Worm (Caenorhabditis elegans) whole organism, young adult: ENCODE data around the gene pqn-82.

Source experiments
- F33H1.4 ChIP-seq: fragments of 200-800 bp; sonication (Bioruptor generic); IDR thresholded peaks from 2 replicates; pipeline ENCODE4 v1.3.6; 2022; ENCODE audit warnings: missing genetic modification reagents, missing genetic modification characterization, missing compliant biosample characterization
- ama-1 ChIP-seq, 3 experiments: fragments of 150-350 bp in 1 of 3; sonication (generic microtip) in 2 of 3; optimal IDR thresholded peaks; 2 replicates each; lab custom pipeline; 2014 to 2018; ENCODE audit warnings: missing biosample characterization in 2 of 3, missing genetic modification characterization in 2 of 3, missing genetic modification reagents in 2 of 3
- dpl-1 ChIP-seq: fragments of 150-350 bp; optimal IDR thresholded peaks from 2 replicates; lab custom pipeline; 2014; ENCODE audit warnings: missing biosample characterization, missing genetic modification reagents, missing genetic modification characterization
- lin-40 ChIP-seq: sonication (generic microtip); optimal IDR thresholded peaks from 2 replicates; lab custom pipeline; 2016; ENCODE audit warnings: missing genetic modification characterization, mild to moderate bottlenecking, missing compliant biosample characterization, missing genotype, missing genetic modification reagents
- nfya-1 ChIP-seq: sonication (generic microtip); optimal IDR thresholded peaks from 2 replicates; lab custom pipeline; 2017; ENCODE audit warnings: antibody characterized with exemption, missing compliant biosample characterization, missing genetic modification characterization, borderline replicate concordance; ENCODE audit not compliant: insufficient read depth
- rcor-1 ChIP-seq: fragments of 200-800 bp; sonication (Bioruptor generic); IDR thresholded peaks from 2 replicates; pipeline ENCODE4 v1.3.6; 2022; ENCODE audit warnings: missing genetic modification reagents, missing genetic modification characterization, missing compliant biosample characterization
- snpc-4 ChIP-seq, 5 experiments: fragments of 150-350 bp in 1 of 5; sonication (generic microtip) in 4 of 5; optimal IDR thresholded peaks; 2 replicates each; lab custom pipeline; 2014 to 2018; ENCODE audit warnings: missing genetic modification characterization in 5 of 5, missing biosample characterization in 3 of 5, antibody characterized with exemption in 2 of 5, mild to moderate bottlenecking in 2 of 5, missing compliant biosample characterization in 2 of 5, missing genotype in 2 of 5, moderate library complexity in 2 of 5, missing genetic modification reagents in 1 of 5
- unc-62 ChIP-seq: fragments of 150-350 bp; optimal IDR thresholded peaks from 2 replicates; lab custom pipeline; 2014; ENCODE audit warnings: missing biosample characterization, missing genetic modification reagents, missing genetic modification characterization

DNA sequence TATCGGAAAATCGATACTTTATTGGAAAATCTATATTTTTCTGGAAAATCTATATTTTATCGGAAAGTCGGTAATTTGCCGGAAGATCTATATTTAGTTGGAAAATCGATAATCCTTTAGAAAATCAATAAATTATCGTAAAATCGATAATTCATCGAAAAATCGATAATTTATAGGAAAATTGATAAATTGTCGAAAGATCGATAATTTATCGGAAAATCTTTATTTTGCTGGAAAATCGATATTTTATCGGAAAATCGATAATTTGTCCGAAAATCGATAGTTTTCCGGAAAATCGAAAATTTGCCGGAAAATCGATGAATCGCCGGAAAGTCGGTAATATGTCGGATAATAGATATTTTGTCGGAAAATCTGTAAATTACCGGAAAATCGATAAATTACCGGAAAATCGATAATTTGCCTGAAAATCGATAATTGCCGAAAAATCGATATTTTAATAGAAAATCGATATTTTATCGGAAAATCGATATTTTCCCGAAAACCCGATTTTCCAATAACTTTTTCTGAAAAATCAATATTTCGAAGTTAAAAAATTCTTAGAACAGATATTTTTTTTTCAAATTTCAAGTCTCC lies 43.3 kb upstream of the pqn-82 start:
- TF ChIP-seq snpc-4 (GFP tag; optimal IDR thresholded peaks at IDR 0.05; lab: Kevin White, UChicago) (no peak), snpc-4 (tag; optimal IDR thresholded peaks at IDR 0.05; lab: Kevin White, UChicago) (no peak), dpl-1 (GFP tag; lab: Kevin White, UChicago) (no peak), nfya-1 (tag; lab: Kevin White, UChicago) (no peak), unc-62 (GFP tag; lab: Kevin White, UChicago) (no peak), lin-40 (tag; lab: Kevin White, UChicago) (no peak), rcor-1 (GFP tag; lab: Robert Waterston, UW) (no peak), F33H1.4 (GFP tag; lab: Robert Waterston, UW) (no peak), ama-1 (optimal IDR thresholded peaks at IDR 0.05; lab: Kevin White, UChicago) (no peak), ama-1 (GFP tag; optimal IDR thresholded peaks at IDR 0.05; lab: Kevin White, UChicago) (no peak)
